Fruit fly (Drosophila melanogaster) Kc167 (cell line): ENCODE data around the gene CG42450.

Experiments used
- Myc ChIP-seq: fragments of >200 bp; optimal IDR thresholded peaks from 2 replicates; lab custom pipeline; 2017; ENCODE audit warnings: missing external identifiers
- Sin3A ChIP-seq: fragments of >200 bp; optimal IDR thresholded peaks from 2 replicates; lab custom pipeline; 2018; ENCODE audit warnings: missing external identifiers
- h ChIP-seq: fragments of >200 bp; optimal IDR thresholded peaks from 3 replicates; lab custom pipeline; 2018; ENCODE audit warnings: missing external identifiers
- insv ChIP-seq: fragments of >200 bp; optimal IDR thresholded peaks from 3 replicates; lab custom pipeline; 2018; ENCODE audit warnings: missing external identifiers
- psq ChIP-seq: fragments of >200 bp; optimal IDR thresholded peaks from 2 replicates; lab custom pipeline; 2017; ENCODE audit warnings: missing external identifiers
- ttk ChIP-seq: sonication (Bioruptor generic); optimal IDR thresholded peaks from 2 replicates; lab custom pipeline; 2017; ENCODE audit warnings: missing external identifiers

The CG42450 gene

dm6 chrX:18857356-18857807 lies 44.3 kb downstream of the CG42450 start, which contains the start of gene CG7322:
Gene CG7322 (minus strand): TSS chrX:18857757.
- TF ChIP-seq psq, result no peak
- no peak for TF ChIP-seq insv (lab: Kevin White, UChicago)
- TF ChIP-seq h (lab: Kevin White, UChicago), result no peak
- TF ChIP-seq Myc, result no peak
- no peak for TF ChIP-seq Sin3A (lab: Kevin White, UChicago)
- no peak for TF ChIP-seq ttk (lab: Kevin White, UChicago)

dm6 chrX:18857916-18858315 lies 44.8 kb downstream of the CG42450 start, which contains the start of gene Usp39:
Gene Usp39 (plus strand): TSS chrX:18858203.
- TF ChIP-seq Sin3A (lab: Kevin White, UChicago), result no peak
- no peak for TF ChIP-seq psq
- TF ChIP-seq h (lab: Kevin White, UChicago), result no peak
- no peak for TF ChIP-seq insv (lab: Kevin White, UChicago)
- no peak for TF ChIP-seq ttk (lab: Kevin White, UChicago)
- TF ChIP-seq Myc, result no peak

dm6 chrX:18860074-18860473 lies 47.0 kb downstream of the CG42450 start, which contains the start of gene CG32544:
Gene CG32544 (plus strand): TSS chrX:18860284.
- TF ChIP-seq Myc (no peak), ttk (lab: Kevin White, UChicago) (no peak), h (lab: Kevin White, UChicago) (no peak), psq (no peak), Sin3A (lab: Kevin White, UChicago) (no peak)

dm6 chrX:18863748-18864482 lies 50.8 kb downstream of the CG42450 start, which contains the start of the genes CG7326 and Dora:
Gene CG7326 (minus strand): TSS chrX:18863776.
Gene Dora (plus strand): TSS chrX:18863950.
- no peak for TF ChIP-seq ttk (lab: Kevin White, UChicago)
- peak; percentile 82 for TF ChIP-seq psq

dm6 chrX:18864483-18865358 lies 51.6 kb downstream of the CG42450 start:
- no peak for TF ChIP-seq insv (lab: Kevin White, UChicago)
- no peak for TF ChIP-seq Sin3A (lab: Kevin White, UChicago)
- TF ChIP-seq h (lab: Kevin White, UChicago), result no peak
- TF ChIP-seq ttk (lab: Kevin White, UChicago), result no peak
- TF ChIP-seq psq, result no peak
- no peak for TF ChIP-seq Myc

DNA sequence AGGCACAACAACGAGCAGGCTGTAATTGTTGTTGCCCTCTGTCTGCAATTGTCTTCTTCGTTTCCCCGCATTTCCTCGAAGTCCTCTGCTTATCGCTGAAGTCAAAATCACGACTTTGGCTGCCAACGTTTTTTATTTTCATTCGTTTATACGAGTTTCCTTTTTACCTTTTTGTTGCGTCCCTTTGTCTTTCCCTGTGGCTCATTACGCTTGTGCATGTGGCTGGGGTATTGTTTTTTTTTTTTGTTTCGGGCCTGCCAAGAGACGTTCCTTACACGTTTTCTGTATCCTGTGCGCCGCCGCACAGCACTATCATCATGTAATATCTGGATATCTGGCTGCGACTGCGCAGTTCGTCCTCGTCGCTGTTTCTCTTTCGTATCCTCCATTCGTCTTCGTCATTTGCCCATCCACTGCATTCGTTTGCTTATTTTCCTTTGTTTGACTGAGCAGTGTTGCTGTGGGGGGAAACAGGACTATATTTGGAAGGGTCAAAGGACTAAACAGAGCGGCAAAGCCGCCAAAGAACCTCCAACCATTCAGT lies 53.3 kb downstream of the CG42450 start:
- TF ChIP-seq Sin3A (lab: Kevin White, UChicago) (no peak), h (lab: Kevin White, UChicago) (no peak), insv (lab: Kevin White, UChicago) (no peak), Myc (no peak), psq (no peak), ttk (lab: Kevin White, UChicago) (no peak)

DNA sequence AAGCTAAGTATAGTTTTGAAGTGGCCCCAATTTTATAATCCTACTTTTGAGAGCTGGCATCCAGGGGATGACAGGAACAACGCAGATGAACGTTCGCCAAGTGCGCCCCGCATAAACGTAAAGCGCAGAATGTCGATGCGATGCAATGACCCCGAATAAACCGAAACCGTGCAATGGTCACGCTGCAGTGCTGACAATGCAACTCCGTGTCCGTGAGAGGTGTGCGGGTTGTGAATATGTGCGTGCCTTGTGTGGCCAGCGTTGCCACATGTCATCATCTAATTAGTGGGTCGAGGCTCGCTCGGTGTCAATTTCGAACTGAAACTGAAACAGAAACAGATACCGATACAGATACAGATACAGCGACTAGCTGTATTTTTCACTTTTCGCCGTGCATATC lies 55.0 kb downstream of the CG42450 start:
- no peak for TF ChIP-seq Sin3A (lab: Kevin White, UChicago)
- no peak for TF ChIP-seq insv (lab: Kevin White, UChicago)
- TF ChIP-seq psq, result no peak

DNA sequence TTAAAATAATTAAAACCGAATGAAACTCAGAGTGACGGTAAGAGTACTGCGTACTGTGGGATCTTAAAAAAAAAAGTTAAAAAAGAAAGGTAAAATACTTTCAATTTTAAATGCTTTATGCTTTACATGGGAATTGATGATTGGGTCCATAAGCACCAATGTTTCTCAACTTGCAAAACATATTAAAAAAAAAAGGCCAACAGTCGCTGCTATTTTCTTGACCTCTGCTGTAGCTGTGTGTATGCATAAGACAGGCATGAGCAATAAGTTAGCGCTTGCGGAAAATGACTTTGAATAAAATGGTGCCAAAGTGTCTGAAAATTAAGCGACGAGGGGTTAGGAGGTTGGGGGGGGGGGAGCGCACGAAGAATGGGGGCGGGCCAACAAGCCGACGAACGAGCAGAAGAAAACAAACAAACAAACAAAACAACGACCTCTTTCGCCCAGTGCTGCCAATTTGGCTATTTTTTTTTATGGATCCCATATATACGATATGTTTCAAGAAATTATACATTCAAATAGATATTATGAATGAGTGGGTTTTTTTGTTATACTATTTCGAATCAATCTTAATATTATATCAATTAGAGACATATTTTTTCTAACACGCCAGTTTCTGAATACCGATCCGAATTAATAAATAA lies 56.5 kb downstream of the CG42450 start:
- TF ChIP-seq Sin3A (lab: Kevin White, UChicago), result no peak
- no peak for TF ChIP-seq Myc
- no peak for TF ChIP-seq insv (lab: Kevin White, UChicago)
- no peak for TF ChIP-seq psq
- no peak for TF ChIP-seq ttk (lab: Kevin White, UChicago)
- no peak for TF ChIP-seq h (lab: Kevin White, UChicago)
